Worm (Caenorhabditis elegans) whole organism, early embryonic: ENCODE results near the gene srv-13.

ENCODE experiments used
- aly-1 ChIP-seq: sonication (generic microtip); optimal IDR thresholded peaks from 2 replicates; lab custom pipeline; 2016; ENCODE audit warnings: missing genetic modification characterization, missing compliant biosample characterization
- ama-1 ChIP-seq: fragments of 150-350 bp; optimal IDR thresholded peaks from 2 replicates; lab custom pipeline; 2014
- ceh-13 ChIP-seq: fragments of 200-800 bp; sonication (Bioruptor generic); optimal IDR thresholded peaks from 2 replicates; lab custom pipeline; 2018; ENCODE audit warnings: mild to moderate bottlenecking, missing genetic modification characterization, missing compliant biosample characterization
- ceh-36 ChIP-seq: sonication (generic microtip); optimal IDR thresholded peaks from 2 replicates; lab custom pipeline; 2016; ENCODE audit warnings: missing genetic modification characterization, inconsistent platforms, missing compliant biosample characterization
- ets-7 ChIP-seq: sonication (generic microtip); optimal IDR thresholded peaks from 2 replicates; lab custom pipeline; 2016; ENCODE audit warnings: missing genotype, missing genetic modification characterization, missing compliant biosample characterization
- flt-1 ChIP-seq: fragments of 200-800 bp; sonication (Bioruptor generic); IDR thresholded peaks from 2 replicates; pipeline ENCODE4 v1.3.6; 2022; ENCODE audit warnings: missing genetic modification characterization, missing compliant biosample characterization
- pes-1 ChIP-seq: fragments of 200-800 bp; sonication (Bioruptor generic); IDR thresholded peaks from 2 replicates; pipeline ENCODE4 v1.3.6; 2022; ENCODE audit warnings: missing genetic modification reagents, missing genetic modification characterization, missing compliant biosample characterization
- sea-1 ChIP-seq: fragments of 200-800 bp; sonication (Bioruptor generic); conservative IDR thresholded peaks from 2 replicates; pipeline ENCODE4 v1.3.6; 2022; ENCODE audit warnings: missing genetic modification characterization, missing compliant biosample characterization
- tbx-11 ChIP-seq: fragments of 200-800 bp; sonication (Bioruptor generic); IDR thresholded peaks from 2 replicates; pipeline ENCODE4 v1.3.6; 2022; ENCODE audit warnings: missing genetic modification characterization, missing compliant biosample characterization
- tra-4 ChIP-seq: sonication (generic microtip); optimal IDR thresholded peaks from 2 replicates; lab custom pipeline; 2017; ENCODE audit warnings: missing genetic modification characterization, missing compliant biosample characterization

DNA sequence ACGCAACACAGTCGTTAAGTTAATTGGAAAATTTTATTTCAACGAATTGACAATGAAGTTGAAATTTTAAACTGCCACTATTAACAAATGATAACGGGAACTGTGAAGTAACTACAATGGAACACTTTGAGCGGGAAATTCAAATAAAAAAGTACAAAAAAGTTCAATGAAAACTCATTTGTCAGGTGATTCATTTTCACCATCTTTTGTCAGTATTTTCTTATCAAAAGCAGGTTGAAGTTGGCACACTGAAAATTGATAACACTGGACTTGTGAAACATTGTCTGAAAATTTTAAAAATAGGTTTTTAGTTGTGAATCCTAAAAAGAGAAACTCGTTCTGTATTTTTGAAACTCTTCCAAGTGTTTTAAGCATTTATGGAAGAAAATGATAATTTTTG lies 28.5 kb downstream of the srv-13 start:
- TF ChIP-seq pes-1 (GFP tag; lab: Robert Waterston, UW), result no peak
- TF ChIP-seq tbx-11 (GFP tag; lab: Robert Waterston, UW), result no peak
- no peak for TF ChIP-seq sea-1 (GFP tag; lab: Robert Waterston, UW)
- TF ChIP-seq ama-1, result no peak
- no peak for TF ChIP-seq ets-7
- TF ChIP-seq flt-1 (GFP tag; lab: Robert Waterston, UW), result no peak
- TF ChIP-seq ceh-36 (tag; lab: Kevin White, UChicago), result no peak
- no peak for TF ChIP-seq aly-1 (tag; lab: Kevin White, UChicago)
- no peak for TF ChIP-seq ceh-13 (GFP tag; lab: Kevin White, UChicago)
- TF ChIP-seq tra-4, result no peak
